Fruit fly (Drosophila melanogaster) whole organism, embryonic: ENCODE results near the gene CG32668.

Source experiments
- Antp ChIP-seq: fragments of 200-800 bp; sonication (Bioruptor generic); optimal IDR thresholded peaks from 3 replicates; lab custom pipeline; 2016; ENCODE audit warnings: missing biosample characterization, missing genetic modification characterization
- Bgb ChIP-seq: fragments of 200-800 bp; sonication (Bioruptor generic); IDR thresholded peaks from 2 replicates; pipeline ENCODE4 v1.3.6; 2022; ENCODE audit warnings: missing biosample characterization, missing genetic modification characterization; ENCODE audit not compliant: partially characterized antibody
- CG10147 ChIP-seq: fragments of 200-800 bp; sonication (Bioruptor generic); optimal IDR thresholded peaks from 2 replicates; lab custom pipeline; 2019; ENCODE audit warnings: missing biosample characterization, mild to moderate bottlenecking, missing genetic modification characterization, moderate library complexity
- CG11456 ChIP-seq: fragments of 200-800 bp; sonication (Bioruptor generic); IDR thresholded peaks from 3 replicates; pipeline ENCODE4 v1.3.6; 2022; ENCODE audit warnings: missing biosample characterization, missing genetic modification characterization
- CG12391 ChIP-seq: fragments of 200-800 bp; sonication (Bioruptor generic); optimal IDR thresholded peaks from 3 replicates; lab custom pipeline; 2018; ENCODE audit warnings: missing biosample characterization, mild to moderate bottlenecking, missing genetic modification characterization, moderate library complexity
- CG12659 ChIP-seq: fragments of 200-800 bp; sonication (Bioruptor generic); optimal IDR thresholded peaks from 3 replicates; lab custom pipeline; 2017; ENCODE audit warnings: mild to moderate bottlenecking, missing biosample characterization, missing genetic modification reagents, missing genetic modification characterization
- CG13424 ChIP-seq: fragments of 200-800 bp; sonication (Bioruptor generic); optimal IDR thresholded peaks from 2 replicates; lab custom pipeline; 2019; ENCODE audit warnings: missing biosample characterization, mild to moderate bottlenecking, missing genetic modification characterization, moderate library complexity
- CG15011 ChIP-seq: fragments of 200-800 bp; sonication (Bioruptor generic); optimal IDR thresholded peaks from 3 replicates; lab custom pipeline; 2018; ENCODE audit warnings: missing biosample characterization, mild to moderate bottlenecking, missing genetic modification characterization
- CG15269 ChIP-seq: fragments of 200-800 bp; sonication (Bioruptor generic); optimal IDR thresholded peaks from 2 replicates; lab custom pipeline; 2018; ENCODE audit warnings: missing biosample characterization, mild to moderate bottlenecking, missing genetic modification characterization, moderate library complexity
- CG17328 ChIP-seq: fragments of 200-800 bp; sonication (Bioruptor generic); IDR thresholded peaks from 2 replicates; pipeline ENCODE4 v1.3.6; 2022; ENCODE audit warnings: missing biosample characterization, missing genetic modification characterization
- CG17361 ChIP-seq: fragments of 200-800 bp; sonication (Bioruptor generic); IDR thresholded peaks from 3 replicates; pipeline ENCODE4 v1.3.6; 2022; ENCODE audit warnings: missing biosample characterization, missing genetic modification characterization
- CG1832 ChIP-seq: fragments of 200-800 bp; sonication (Bioruptor generic); optimal IDR thresholded peaks from 2 replicates; lab custom pipeline; 2017; ENCODE audit warnings: missing biosample characterization, mild to moderate bottlenecking, missing genetic modification characterization, inconsistent platforms
- CG18599 ChIP-seq: fragments of 200-800 bp; sonication (Bioruptor generic); optimal IDR thresholded peaks from 3 replicates; lab custom pipeline; 2017; ENCODE audit warnings: missing biosample characterization, missing genetic modification characterization, mild to moderate bottlenecking, moderate library complexity, missing genetic modification reagents
- CG30403 ChIP-seq: fragments of 200-800 bp; sonication (Bioruptor generic); optimal IDR thresholded peaks from 3 replicates; lab custom pipeline; 2016; ENCODE audit warnings: missing biosample characterization, missing genetic modification characterization
- CG4404 ChIP-seq: fragments of 200-800 bp; sonication (Bioruptor generic); IDR thresholded peaks from 2 replicates; pipeline ENCODE4 v1.3.6; 2022; ENCODE audit warnings: missing biosample characterization, missing genetic modification characterization
- CG4730 ChIP-seq: fragments of 200-800 bp; sonication (Bioruptor generic); IDR thresholded peaks from 2 replicates; pipeline ENCODE4 v1.3.6; 2022; ENCODE audit warnings: missing biosample characterization, missing genetic modification characterization
- CG6765 ChIP-seq: fragments of 200-800 bp; sonication (Bioruptor generic); optimal IDR thresholded peaks from 3 replicates; lab custom pipeline; 2017; ENCODE audit warnings: missing biosample characterization, mild to moderate bottlenecking, missing genetic modification characterization
- CG8359 ChIP-seq: fragments of 200-800 bp; sonication (Bioruptor generic); optimal IDR thresholded peaks from 2 replicates; lab custom pipeline; 2017; ENCODE audit warnings: missing biosample characterization, mild to moderate bottlenecking, missing genetic modification characterization, borderline replicate concordance
- CG8765 ChIP-seq: fragments of 200-800 bp; sonication (Bioruptor generic); IDR thresholded peaks from 2 replicates; pipeline ENCODE4 v1.3.6; 2022; ENCODE audit warnings: missing biosample characterization, missing genetic modification characterization
- D19A ChIP-seq: fragments of 200-800 bp; optimal IDR thresholded peaks from 3 replicates; lab custom pipeline; 2019; ENCODE audit warnings: missing biosample characterization, mild to moderate bottlenecking, missing genetic modification characterization, moderate library complexity
- Drgx ChIP-seq: fragments of 200-800 bp; sonication (Bioruptor generic); IDR thresholded peaks from 2 replicates; pipeline ENCODE4 v1.3.6; 2022; ENCODE audit warnings: missing biosample characterization, missing genetic modification characterization
- Fer1 ChIP-seq: fragments of 200-800 bp; sonication (Bioruptor generic); optimal IDR thresholded peaks from 2 replicates; lab custom pipeline; 2017; ENCODE audit warnings: missing biosample characterization, mild to moderate bottlenecking, missing genetic modification characterization
- GATAe ChIP-seq: fragments of 200-800 bp; sonication (Bioruptor generic); conservative IDR thresholded peaks from 2 replicates; pipeline ENCODE4 v1.3.6; 2022; ENCODE audit warnings: missing biosample characterization, missing genetic modification characterization
- Hand ChIP-seq: fragments of 200-800 bp; sonication (Bioruptor generic); optimal IDR thresholded peaks from 2 replicates; lab custom pipeline; 2017; ENCODE audit warnings: mild to moderate bottlenecking, missing biosample characterization, missing genetic modification reagents, missing genetic modification characterization
- Kr ChIP-seq: fragments of 200-800 bp; sonication (Bioruptor generic); optimal IDR thresholded peaks from 2 replicates; lab custom pipeline; 2017; ENCODE audit warnings: missing biosample characterization, mild to moderate bottlenecking, missing genetic modification characterization
- Med ChIP-seq: fragments of 200-800 bp; sonication (Bioruptor generic); peaks from one replicate; lab custom pipeline; 2016; ENCODE audit warnings: missing biosample characterization, missing genetic modification characterization, mild to moderate bottlenecking, inconsistent platforms, moderate library complexity
- Mrtf ChIP-seq: fragments of 200-800 bp; sonication (Bioruptor generic); IDR thresholded peaks from 3 replicates; pipeline ENCODE4 v1.3.6; 2022; ENCODE audit warnings: missing biosample characterization, missing genetic modification characterization
- NC2α ChIP-seq: fragments of 200-800 bp; sonication (Bioruptor generic); optimal IDR thresholded peaks from 2 replicates; lab custom pipeline; 2016; ENCODE audit warnings: missing biosample characterization, missing genetic modification characterization
- PHDP ChIP-seq: fragments of 200-800 bp; sonication (Bioruptor generic); optimal IDR thresholded peaks from 3 replicates; lab custom pipeline; 2018; ENCODE audit warnings: missing biosample characterization, mild to moderate bottlenecking, missing genetic modification characterization, moderate library complexity
- Pdp1 ChIP-seq, 2 experiments: fragments of 200-800 bp; sonication (Bioruptor generic); optimal IDR thresholded peaks; 3 replicates each; lab custom pipeline; 2016; ENCODE audit warnings: missing biosample characterization in 2 of 2, missing genetic modification characterization in 2 of 2, mild to moderate bottlenecking in 1 of 2, moderate library complexity in 1 of 2
- Xrp1 ChIP-seq: fragments of 200-800 bp; sonication (Bioruptor generic); IDR thresholded peaks from 2 replicates; pipeline ENCODE4 v1.3.6; 2022; ENCODE audit warnings: missing biosample characterization, missing genetic modification characterization
- caup ChIP-seq: fragments of 200-800 bp; sonication (Bioruptor generic); optimal IDR thresholded peaks from 3 replicates; lab custom pipeline; 2017; ENCODE audit warnings: missing biosample characterization, mild to moderate bottlenecking, missing genetic modification characterization, moderate library complexity; ENCODE audit not compliant: severe bottlenecking
- da ChIP-seq: fragments of 200-800 bp; sonication (Bioruptor generic); optimal IDR thresholded peaks from 2 replicates; lab custom pipeline; 2016; ENCODE audit warnings: missing biosample characterization, missing genetic modification characterization
- dmrt11E ChIP-seq: fragments of 200-800 bp; sonication (Bioruptor generic); optimal IDR thresholded peaks from 3 replicates; lab custom pipeline; 2018; ENCODE audit warnings: missing biosample characterization, mild to moderate bottlenecking, missing genetic modification characterization, moderate library complexity
- eve ChIP-seq, 2 experiments: fragments of >200 bp; optimal IDR thresholded peaks; 2 replicates each; lab custom pipeline; 2017; ENCODE audit warnings: missing biosample characterization in 2 of 2, missing genetic modification characterization in 2 of 2
- fd96Cb ChIP-seq: fragments of 200-800 bp; sonication (Bioruptor generic); optimal IDR thresholded peaks from 2 replicates; lab custom pipeline; 2018; ENCODE audit warnings: missing biosample characterization, mild to moderate bottlenecking, missing genetic modification characterization, moderate library complexity
- gro ChIP-seq: fragments of 200-800 bp; sonication (Bioruptor generic); optimal IDR thresholded peaks from 2 replicates; lab custom pipeline; 2016; ENCODE audit warnings: missing biosample characterization, missing genetic modification characterization
- ken ChIP-seq: fragments of 200-800 bp; sonication (Bioruptor generic); IDR thresholded peaks from 3 replicates; pipeline ENCODE4 v1.3.6; 2022; ENCODE audit warnings: missing biosample characterization, missing genetic modification characterization
- lov ChIP-seq, 2 experiments: fragments of 200-800 bp in 1 of 2; fragments of >200 bp in 1 of 2; sonication (Bioruptor generic) in 1 of 2; IDR thresholded peaks in 1 of 2; optimal IDR thresholded peaks in 1 of 2; 2 replicates in 1 of 2; 3 replicates in 1 of 2; pipeline versions ENCODE4 v1.3.6 to Lab custom; 2017 to 2022; ENCODE audit warnings: missing biosample characterization in 1 of 2, missing genetic modification characterization in 1 of 2
- oc ChIP-seq: fragments of 200-800 bp; sonication (Bioruptor generic); optimal IDR thresholded peaks from 2 replicates; lab custom pipeline; 2018; ENCODE audit warnings: missing biosample characterization, mild to moderate bottlenecking, missing genetic modification characterization, moderate library complexity
- org-1 ChIP-seq: fragments of 200-800 bp; sonication (Bioruptor generic); optimal IDR thresholded peaks from 2 replicates; lab custom pipeline; 2017; ENCODE audit warnings: missing biosample characterization, missing genetic modification characterization
- prd ChIP-seq, 3 experiments: fragments of >200 bp in 2 of 3; fragments of 200-800 bp in 1 of 3; sonication (Bioruptor generic) in 1 of 3; optimal IDR thresholded peaks in 2 of 3; IDR thresholded peaks in 1 of 3; 2 replicates in 2 of 3; 3 replicates in 1 of 3; pipeline versions ENCODE4 v1.3.6 to Lab custom; 2017 to 2022; ENCODE audit warnings: missing biosample characterization in 1 of 3, missing genetic modification characterization in 1 of 3
- sens-2 ChIP-seq: fragments of 200-800 bp; sonication (Bioruptor generic); IDR thresholded peaks from 2 replicates; pipeline ENCODE4 v1.3.6; 2022; ENCODE audit warnings: missing biosample characterization, missing genetic modification characterization
- sisA ChIP-seq: fragments of 200-800 bp; sonication (Bioruptor generic); IDR thresholded peaks from 2 replicates; pipeline ENCODE4 v1.3.6; 2022; ENCODE audit warnings: missing biosample characterization, missing genetic modification characterization
- tna ChIP-seq: fragments of 200-800 bp; sonication (Bioruptor generic); IDR thresholded peaks from 2 replicates; pipeline ENCODE4 v1.3.6; 2022; ENCODE audit warnings: missing biosample characterization, missing genetic modification characterization; ENCODE audit not compliant: partially characterized antibody
- trh ChIP-seq: fragments of 200-800 bp; sonication (Bioruptor generic); optimal IDR thresholded peaks from 2 replicates; lab custom pipeline; 2016; ENCODE audit warnings: missing biosample characterization, missing genetic modification characterization
- zen ChIP-seq: fragments of 200-800 bp; sonication (Bioruptor generic); optimal IDR thresholded peaks from 3 replicates; lab custom pipeline; 2018; ENCODE audit warnings: missing biosample characterization, mild to moderate bottlenecking, missing genetic modification characterization, moderate library complexity

Gene CG32668

DNA sequence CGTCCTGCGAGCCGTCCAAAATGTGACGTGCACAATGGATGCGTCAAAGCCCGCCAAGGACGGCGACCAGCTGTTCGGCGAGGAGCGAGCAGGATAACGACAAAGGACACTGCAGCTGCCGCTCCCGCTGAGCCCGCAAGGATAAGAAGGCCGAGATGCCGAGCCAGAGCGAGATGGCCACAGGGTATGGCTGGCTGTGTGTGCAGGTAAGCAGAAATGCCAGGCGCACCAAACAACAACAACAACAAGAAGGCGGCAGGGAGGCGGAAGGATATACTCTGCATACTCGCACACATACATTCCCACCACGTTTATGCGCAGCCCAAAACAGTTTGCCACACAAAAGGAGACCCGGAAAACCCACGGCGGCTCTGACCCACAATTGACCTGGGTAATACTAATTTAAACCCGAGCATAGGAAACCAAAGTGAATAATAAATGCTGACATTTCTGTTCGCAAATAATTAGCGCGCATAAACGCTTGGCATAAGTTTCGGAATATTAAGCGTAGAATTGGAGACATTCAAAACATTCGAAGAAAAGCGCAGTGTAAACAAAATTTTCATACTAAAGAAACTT is 12.9 kb downstream of the CG32668 start:
- TF ChIP-seq CG8765 (GFP tag; lab: Robert Waterston, UW) (peak; percentile 51), Pdp1 (GFP tag; optimal IDR thresholded peaks at IDR 0.05; lab: Kevin White, UChicago) (peak in 1 of 2 experiments; percentile 14), fd96Cb (tag; lab: Kevin White, UChicago) (peak; percentile 13), Fer1 (GFP tag; lab: Kevin White, UChicago) (peak; percentile 34), PHDP (peak; percentile 24), Bgb (GFP tag; lab: Robert Waterston, UW) (no peak), sisA (0 out of 2 replicates have a peak, but pooled peaks have one; percentile 32), oc (tag; lab: Kevin White, UChicago) (no peak), CG4404 (GFP tag; lab: Robert Waterston, UW) (peak; percentile 35), NC2α (GFP tag; lab: Kevin White, UChicago) (no peak), CG15011 (GFP tag; lab: Kevin White, UChicago) (no peak), CG12659 (GFP tag; lab: Kevin White, UChicago) (peak; percentile 1), D19A (tag; lab: Kevin White, UChicago) (peak; percentile 12), org-1 (GFP tag; lab: Kevin White, UChicago) (peak; percentile 33), eve (GFP tag; optimal IDR thresholded peaks at IDR 0.05; lab: Kevin White, UChicago) (no peak), CG17361 (GFP tag; lab: Robert Waterston, UW) (0 out of 3 replicates have a peak, but pooled peaks have one; percentile 10), CG30403 (GFP tag; lab: Kevin White, UChicago) (peak; percentile 17), CG17328 (GFP tag; lab: Robert Waterston, UW) (0 out of 2 replicates have a peak, but pooled peaks have one; percentile 14), CG11456 (GFP tag; lab: Robert Waterston, UW) (0 out of 3 replicates have a peak, but pooled peaks have one; percentile 37), dmrt11E (peak; percentile 34), CG6765 (GFP tag; lab: Kevin White, UChicago) (no peak), trh (no peak), ken (GFP tag; lab: Robert Waterston, UW) (0 out of 3 replicates have a peak, but pooled peaks have one; percentile 8), Hand (GFP tag; lab: Kevin White, UChicago) (no peak), da (GFP tag; lab: Kevin White, UChicago) (peak; percentile 3), zen (tag; lab: Kevin White, UChicago) (peak; percentile 44), CG18599 (GFP tag; lab: Kevin White, UChicago) (peak; percentile 17), Antp (GFP tag; lab: Kevin White, UChicago) (peak; percentile 14), Xrp1 (peak; percentile 66; the same call in 1 of the 2 replicates), Kr (no peak), CG15269 (tag; lab: Kevin White, UChicago) (peak; percentile 25), CG1832 (GFP tag; lab: Kevin White, UChicago) (peak; percentile 41), Drgx (GFP tag; lab: Robert Waterston, UW) (0 out of 2 replicates have a peak, but pooled peaks have one; percentile 22), CG4730 (0 out of 2 replicates have a peak, but pooled peaks have one; percentile 5), sens-2 (peak; percentile 13; the same call in 1 of the 2 replicates), tna (GFP tag; lab: Robert Waterston, UW) (no peak), lov (optimal IDR thresholded peaks at IDR 0.05; lab: Kevin White, UChicago) (no peak), lov (GFP tag; IDR thresholded peaks at IDR 0.05; lab: Robert Waterston, UW) (0 out of 3 replicates have a peak, but pooled peaks have one; percentile 11), caup (peak; percentile 6), CG8359 (GFP tag; lab: Kevin White, UChicago) (no peak), CG13424 (tag; lab: Kevin White, UChicago) (peak; percentile 36), Med (peak; percentile 86), CG10147 (peak; percentile 12), Mrtf (no peak), GATAe (GFP tag; lab: Robert Waterston, UW) (no peak), CG12391 (tag; lab: Kevin White, UChicago) (peak; percentile 30), prd (optimal IDR thresholded peaks at IDR 0.05; lab: Kevin White, UChicago) (no peak), prd (GFP tag; IDR thresholded peaks at IDR 0.05; lab: Robert Waterston, UW) (peak; percentile 44; the same call in 1 of the 3 replicates), gro (peak; percentile 4)
